Fruit fly (Drosophila melanogaster) whole organism, embryonic: Measurements from ENCODE around the gene cu.

Source experiments
- CG14965 ChIP-seq: fragments of 200-800 bp; sonication (Bioruptor generic); optimal IDR thresholded peaks from 2 replicates; lab custom pipeline; 2016; ENCODE audit warnings: missing biosample characterization, missing genetic modification characterization, borderline replicate concordance
- CG1647 ChIP-seq: fragments of 200-800 bp; sonication (Bioruptor generic); optimal IDR thresholded peaks from 3 replicates; lab custom pipeline; 2016; ENCODE audit warnings: missing biosample characterization, missing genetic modification characterization
- Dbx ChIP-seq: fragments of 200-800 bp; sonication (Bioruptor generic); IDR thresholded peaks from 3 replicates; pipeline ENCODE4 v1.3.6; 2022; ENCODE audit warnings: missing biosample characterization, missing genetic modification characterization
- Dfd ChIP-seq, 2 experiments: fragments of >200 bp; optimal IDR thresholded peaks; 2 replicates each; lab custom pipeline; 2017; ENCODE audit warnings: missing biosample characterization in 2 of 2, missing genetic modification characterization in 2 of 2
- MTF-1 ChIP-seq: fragments of 200-800 bp; sonication (Bioruptor generic); optimal IDR thresholded peaks from 2 replicates; lab custom pipeline; 2018; ENCODE audit warnings: missing biosample characterization, mild to moderate bottlenecking, missing genetic modification characterization, borderline replicate concordance
- Sry-δ ChIP-seq: fragments of 200-800 bp; sonication (Bioruptor generic); optimal IDR thresholded peaks from 2 replicates; lab custom pipeline; 2016; ENCODE audit warnings: missing biosample characterization, missing genetic modification characterization
- insv ChIP-seq, 2 experiments: fragments of 200-800 bp; sonication (Bioruptor generic); optimal IDR thresholded peaks; 3 replicates each; lab custom pipeline; 2016 to 2018; ENCODE audit warnings: missing biosample characterization in 2 of 2, missing genetic modification characterization in 2 of 2
- pum ChIP-seq: fragments of 200-800 bp; sonication (Bioruptor generic); optimal IDR thresholded peaks from 2 replicates; lab custom pipeline; 2016; ENCODE audit warnings: missing biosample characterization, missing genetic modification characterization
- ssp ChIP-seq: fragments of 200-800 bp; sonication (Bioruptor generic); IDR thresholded peaks from 2 replicates; pipeline ENCODE4 v1.3.6; 2022; ENCODE audit warnings: missing biosample characterization, missing genetic modification characterization
- toy ChIP-seq: fragments of 200-800 bp; sonication (Bioruptor generic); IDR thresholded peaks from 2 replicates; pipeline ENCODE4 v1.3.6; 2022; ENCODE audit warnings: missing biosample characterization, missing genetic modification characterization

DNA sequence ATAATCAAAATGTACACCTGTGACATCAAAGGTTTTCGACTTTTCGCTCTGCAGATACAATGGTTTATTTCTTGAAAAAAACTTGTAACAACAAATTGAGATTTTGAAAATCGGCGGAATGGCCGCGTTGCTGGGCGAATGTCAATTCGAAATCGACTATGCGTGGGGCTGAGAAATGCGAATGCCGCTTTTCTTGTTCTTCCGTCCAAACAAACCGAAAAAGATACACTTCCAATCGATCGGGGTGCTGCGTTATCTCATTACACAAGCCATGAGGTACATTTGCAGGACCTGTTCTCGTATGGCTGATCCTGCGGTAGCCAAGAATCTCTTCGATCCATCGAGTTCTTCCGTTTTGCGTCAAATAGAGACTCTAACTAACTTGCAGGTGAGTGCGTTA is 40.2 kb downstream of the cu start, which contains the start of gene CG31388:
- no peak for TF ChIP-seq CG14965
- TF ChIP-seq toy (GFP tag; lab: Robert Waterston, UW), result no peak
- no peak for TF ChIP-seq Sry-δ (GFP tag; lab: Kevin White, UChicago)
- TF ChIP-seq insv (GFP tag; optimal IDR thresholded peaks at IDR 0.05; lab: Kevin White, UChicago), result no peak
- TF ChIP-seq MTF-1 (GFP tag; lab: Kevin White, UChicago), result no peak
- no peak for TF ChIP-seq Dfd (GFP tag; optimal IDR thresholded peaks at IDR 0.05; lab: Kevin White, UChicago)
- TF ChIP-seq ssp (GFP tag; lab: Robert Waterston, UW), result no peak
- no peak for TF ChIP-seq CG1647 (GFP tag; lab: Kevin White, UChicago)
- TF ChIP-seq Dbx (GFP tag; lab: Robert Waterston, UW), result no peak
- TF ChIP-seq pum (GFP tag; lab: Kevin White, UChicago), result no peak
